Worm (Caenorhabditis elegans) whole organism, midembryonic: ENCODE measurements around the gene F47D12.6.

Experiments
- T22C8.4 ChIP-seq: fragments of 200-800 bp; sonication (Bioruptor generic); IDR thresholded peaks from 2 replicates; pipeline ENCODE4 v1.3.6; 2022; ENCODE audit warnings: missing genetic modification characterization, missing compliant biosample characterization
- cog-1 ChIP-seq: sonication (generic microtip); optimal IDR thresholded peaks from 2 replicates; lab custom pipeline; 2016; ENCODE audit warnings: missing genetic modification characterization, missing compliant biosample characterization
- flt-1 ChIP-seq: fragments of 200-800 bp; sonication (Bioruptor generic); IDR thresholded peaks from 2 replicates; pipeline ENCODE4 v1.3.6; 2022; ENCODE audit warnings: missing genetic modification characterization, missing compliant biosample characterization
- klf-2 ChIP-seq: fragments of 200-800 bp; sonication (Bioruptor generic); conservative IDR thresholded peaks from 2 replicates; pipeline ENCODE4 v1.3.6; 2022; ENCODE audit warnings: missing genetic modification reagents, missing genetic modification characterization, missing compliant biosample characterization
- med-1 ChIP-seq: sonication (generic microtip); optimal IDR thresholded peaks from 2 replicates; lab custom pipeline; 2017; ENCODE audit warnings: missing genetic modification characterization, mild to moderate bottlenecking, missing compliant biosample characterization, antibody characterized with exemption, missing genetic modification reagents; ENCODE audit not compliant: insufficient read depth
- ref-1 ChIP-seq: fragments of 200-800 bp; sonication (Bioruptor generic); conservative IDR thresholded peaks from 2 replicates; pipeline ENCODE4 v1.3.6; 2022; ENCODE audit warnings: missing genetic modification reagents, missing genetic modification characterization, missing compliant biosample characterization
- tab-1 ChIP-seq: fragments of 200-800 bp; sonication (Bioruptor generic); IDR thresholded peaks from 2 replicates; pipeline ENCODE4 v1.3.6; 2022; ENCODE audit warnings: missing genetic modification characterization, missing compliant biosample characterization
- ztf-23 ChIP-seq: fragments of 200-800 bp; sonication (Bioruptor generic); IDR thresholded peaks from 2 replicates; pipeline ENCODE4 v1.3.6; 2022; ENCODE audit warnings: missing genetic modification reagents, missing genetic modification characterization, missing compliant biosample characterization
- ztf-29 ChIP-seq: fragments of 200-800 bp; sonication (Bioruptor generic); IDR thresholded peaks from 2 replicates; pipeline ENCODE4 v1.3.6; 2022; ENCODE audit warnings: missing genetic modification reagents, missing genetic modification characterization, missing compliant biosample characterization

DNA sequence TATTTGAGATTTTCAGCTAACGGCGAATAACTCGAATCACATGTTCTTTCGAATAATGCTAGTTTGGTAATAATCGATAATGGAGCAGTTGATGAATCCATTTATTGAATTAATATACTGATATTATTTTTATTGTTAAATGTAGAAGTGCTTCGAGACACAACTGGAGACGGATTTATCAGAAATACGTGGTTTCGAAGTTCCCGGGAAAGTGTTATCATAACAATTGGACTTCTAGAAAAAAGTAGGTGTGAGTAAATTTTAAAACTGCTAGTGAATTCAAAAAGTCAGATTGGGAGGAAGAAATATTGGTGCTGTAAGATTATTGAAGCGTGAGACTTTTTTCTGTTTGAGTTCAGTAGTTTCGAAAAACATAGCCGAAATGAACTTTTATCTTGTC lies 27.0 kb downstream of the F47D12.6 start, which contains the start of gene srg-2:
- no peak for TF ChIP-seq cog-1
- TF ChIP-seq med-1 (GFP tag; lab: Kevin White, UChicago): no peak
- TF ChIP-seq ref-1 (GFP tag; lab: Robert Waterston, UW): no peak
- TF ChIP-seq tab-1 (GFP tag; lab: Robert Waterston, UW): no peak
- TF ChIP-seq klf-2 (GFP tag; lab: Robert Waterston, UW): no peak
- no peak for TF ChIP-seq T22C8.4 (GFP tag; lab: Robert Waterston, UW)
- TF ChIP-seq ztf-29 (GFP tag; lab: Robert Waterston, UW): no peak
- no peak for TF ChIP-seq flt-1 (GFP tag; lab: Robert Waterston, UW)
- TF ChIP-seq ztf-23 (GFP tag; lab: Robert Waterston, UW): no peak
